Worm (Caenorhabditis elegans): ENCODE measurements around the gene dcar-1.

Gene dcar-1

DNA sequence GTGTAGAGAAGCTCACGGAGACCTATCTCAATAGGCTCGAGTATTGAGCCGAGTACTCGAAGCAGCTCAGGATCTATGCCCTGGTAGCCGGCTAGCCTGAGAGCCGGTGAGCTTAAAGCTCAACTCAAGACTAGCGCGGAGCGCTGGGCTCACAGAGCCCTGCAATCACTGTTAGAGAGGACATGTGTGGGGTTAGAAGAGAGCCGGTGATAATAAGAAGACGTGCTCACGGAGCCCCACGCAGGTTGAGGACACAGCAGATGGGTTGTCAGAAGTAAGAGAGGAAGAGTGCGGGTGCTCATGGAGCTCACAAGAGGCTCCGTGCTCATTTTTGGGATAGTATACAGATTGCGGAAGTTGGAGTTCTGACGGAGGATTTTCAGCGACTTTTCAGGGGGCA is 42.2 kb downstream of the dcar-1 start:
- TF ChIP-seq F49E8.2 (tag; optimal IDR thresholded peaks at IDR 0.05; ENCODE audit: insufficient read depth) (no peak), Y53F4B.3 (GFP tag; IDR thresholded peaks at IDR 0.05) (no peak), madf-3 (GFP tag; IDR thresholded peaks at IDR 0.05) (no peak), ztf-25 (GFP tag; IDR thresholded peaks at IDR 0.05) (0 out of 2 replicates have a peak, but pooled peaks have one; percentile 16), zfh-2 (GFP tag; conservative IDR thresholded peaks at IDR 0.05) (peak; percentile 51; the same call in 1 of the 2 replicates)

DNA sequence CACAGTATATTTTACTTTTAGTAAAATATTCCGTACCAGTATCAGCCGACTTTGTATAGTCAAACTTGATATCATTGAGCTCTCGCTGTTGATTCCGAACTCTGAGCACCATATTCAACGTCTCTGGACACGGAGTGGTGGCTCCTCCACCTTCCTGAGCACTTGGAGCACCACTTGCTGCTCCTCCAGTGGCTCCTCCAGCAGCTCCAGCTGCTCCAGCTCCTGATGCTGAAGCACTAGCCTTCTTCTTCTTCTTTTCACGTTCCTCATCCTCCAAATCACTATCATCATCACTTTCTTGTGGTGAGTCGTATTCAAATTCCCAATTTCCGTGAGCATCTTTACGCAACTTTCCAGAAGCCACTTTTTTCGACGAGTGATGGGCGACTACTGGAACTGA is 46.0 kb downstream of the dcar-1 start:
- TF ChIP-seq Y53G8AR.9 (GFP tag; conservative IDR thresholded peaks at IDR 0.05) (no peak), nfya-1 (tag; optimal IDR thresholded peaks at IDR 0.05; ENCODE audit: borderline replicate concordance, insufficient read depth) (no peak), zfh-2 (GFP tag; conservative IDR thresholded peaks at IDR 0.05) (peak; percentile 44; the same call in 1 of the 2 replicates), athp-1 (tag; optimal IDR thresholded peaks at IDR 0.05) (no peak), egrh-3 (GFP tag; IDR thresholded peaks at IDR 0.05) (peak; percentile 57; the same call in 1 of the 2 replicates)

DNA sequence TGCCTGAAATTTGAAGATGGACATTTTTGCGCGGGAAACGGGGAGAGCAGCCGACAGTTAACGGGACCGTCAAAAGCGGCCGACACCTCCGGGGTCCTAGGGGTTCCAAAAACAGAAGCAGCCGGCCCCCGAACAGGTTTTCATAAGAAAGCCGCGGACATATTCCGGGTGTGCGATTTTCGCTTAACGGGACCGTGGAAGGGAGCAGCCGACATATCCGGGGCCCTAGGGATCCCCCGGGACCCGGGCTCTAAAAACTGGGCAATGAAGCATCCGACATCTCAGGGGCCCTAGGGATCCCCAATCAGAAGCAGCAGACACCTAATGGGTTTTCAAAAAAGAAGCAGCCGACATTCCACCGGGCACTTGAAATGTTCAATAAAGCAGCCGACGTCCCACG is 52.4 kb downstream of the dcar-1 start:
- TF ChIP-seq ceh-58 (GFP tag; IDR thresholded peaks at IDR 0.05) (0 out of 2 replicates have a peak, but pooled peaks have one; percentile 68), pbrm-1 (GFP tag; IDR thresholded peaks at IDR 0.05) (0 out of 2 replicates have a peak, but pooled peaks have one; percentile 38), zfh-2 (GFP tag; conservative IDR thresholded peaks at IDR 0.05) (peak; percentile 85), tlf-1 (GFP tag; optimal IDR thresholded peaks at IDR 0.05) (no peak), ekl-4 (GFP tag; IDR thresholded peaks at IDR 0.05) (0 out of 2 replicates have a peak, but pooled peaks have one; percentile 35), Y53F4B.3 (GFP tag; IDR thresholded peaks at IDR 0.05) (no peak), madf-8 (GFP tag; conservative IDR thresholded peaks at IDR 0.05) (no peak), F37B4.10 (GFP tag; IDR thresholded peaks at IDR 0.05) (no peak), madf-3 (GFP tag; IDR thresholded peaks at IDR 0.05) (no peak), mcd-1 (GFP tag; IDR thresholded peaks at IDR 0.05) (0 out of 2 replicates have a peak, but pooled peaks have one; percentile 6), dox-1 (GFP tag; IDR thresholded peaks at IDR 0.05) (0 out of 2 replicates have a peak, but pooled peaks have one; percentile 20), hmg-20 (GFP tag; IDR thresholded peaks at IDR 0.05) (no peak), snpc-4 (GFP tag; optimal IDR thresholded peaks at IDR 0.05) (no peak), snpc-4 (tag; optimal IDR thresholded peaks at IDR 0.05) (peak in 1 of 4 experiments; percentile 28)

DNA sequence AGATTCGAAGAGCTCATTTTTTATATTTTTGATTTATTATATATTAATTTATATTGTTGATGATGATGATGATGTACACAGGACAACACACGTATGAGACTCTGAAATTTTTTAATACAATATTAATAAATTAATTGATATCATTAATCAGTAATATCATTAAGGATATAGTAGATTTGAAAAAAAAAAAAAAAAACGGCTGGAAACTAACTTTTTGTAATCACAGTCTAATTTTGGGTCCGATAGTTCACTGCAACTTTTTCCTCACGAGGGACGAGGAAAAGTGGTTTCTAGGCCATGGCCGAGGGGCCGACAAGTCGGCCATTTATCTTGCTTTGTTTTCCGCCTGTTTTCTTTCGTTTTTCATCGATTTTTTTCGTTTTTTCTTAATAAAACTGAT is 56.6 kb downstream of the dcar-1 start, which contains the start of gene gck-3:
TSS of gene gck-3 (minus strand) at position 101 of the 400 bp plus-strand sequence.
- TF ChIP-seq nfya-2 (GFP tag; IDR thresholded peaks at IDR 0.05) (no peak), D2030.7 (GFP tag; IDR thresholded peaks at IDR 0.05) (no peak), sea-2 (GFP tag; IDR thresholded peaks at IDR 0.05) (no peak), dpl-1 (GFP tag; optimal IDR thresholded peaks at IDR 0.05) (no peak), mel-28 (tag; optimal IDR thresholded peaks at IDR 0.05; ENCODE audit: borderline replicate concordance) (no peak), ceh-79 (tag; optimal IDR thresholded peaks at IDR 0.05) (no peak), rcor-1 (GFP tag; IDR thresholded peaks at IDR 0.05) (no peak), mes-4 (tag; optimal IDR thresholded peaks at IDR 0.05) (no peak), aptf-2 (GFP tag; conservative IDR thresholded peaks at IDR 0.05) (no peak), zim-3 (tag; optimal IDR thresholded peaks at IDR 0.05) (no peak), ztf-3 (GFP tag; optimal IDR thresholded peaks at IDR 0.05) (no peak), nfyb-1 (GFP tag; IDR thresholded peaks at IDR 0.05) (no peak), let-607 (tag; optimal IDR thresholded peaks at IDR 0.05) (no peak), nhr-90 (tag; optimal IDR thresholded peaks at IDR 0.05) (no peak), snpc-1.3 (tag; optimal IDR thresholded peaks at IDR 0.05; ENCODE audit: insufficient read depth) (no peak), attf-5 (GFP tag; optimal IDR thresholded peaks at IDR 0.05) (no peak), ztf-26 (tag; optimal IDR thresholded peaks at IDR 0.05) (no peak), F10E7.11 (tag; optimal IDR thresholded peaks at IDR 0.05) (no peak)
